Fruit fly (Drosophila melanogaster): ENCODE data around the gene CG13847.

Gene CG13847

DNA sequence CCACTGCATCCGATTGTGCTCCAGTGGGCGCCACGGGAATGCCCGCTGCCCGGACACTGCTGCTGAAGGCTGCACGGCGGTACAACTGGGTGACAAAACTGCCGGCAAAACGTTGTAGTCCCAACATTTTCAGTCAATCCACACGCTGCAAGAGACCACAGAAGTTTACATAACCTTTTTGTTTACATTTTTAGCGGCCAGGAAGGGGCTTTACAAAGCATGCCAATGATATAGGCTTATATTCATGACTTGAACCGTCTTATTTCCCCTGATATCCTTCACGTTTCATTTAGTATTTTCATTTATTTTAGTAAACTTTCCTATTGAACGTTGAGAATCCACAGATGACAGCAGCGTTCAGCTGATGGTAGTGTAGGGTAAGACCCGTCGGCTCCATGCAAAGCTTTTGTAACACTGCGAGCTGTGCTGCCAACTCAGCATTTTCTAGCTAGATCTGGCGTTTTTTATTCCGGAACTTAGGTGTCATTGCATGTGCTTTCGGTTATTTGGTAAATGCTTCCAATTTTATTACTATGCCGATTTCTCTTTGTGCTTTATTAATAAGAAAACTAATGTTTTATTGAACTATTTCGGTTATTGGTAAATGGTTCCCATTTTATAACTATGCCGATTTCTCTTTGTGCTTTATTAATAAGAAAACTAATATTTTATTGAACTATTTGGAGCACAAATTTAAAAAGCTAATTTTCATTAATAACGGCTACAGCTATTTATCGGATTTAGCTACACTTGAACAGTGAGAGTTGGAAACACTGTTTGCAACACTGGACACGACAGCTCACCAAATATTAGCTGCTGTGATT lies 25.2 kb downstream of the CG13847 start, which contains the start of the genes CG13850 and lqfR (continued):
- TF ChIP-seq Pdp1 (GFP tag; optimal IDR thresholded peaks at IDR 0.05) (peak; percentile 80 to 90), CG4707 (GFP tag; optimal IDR thresholded peaks at IDR 0.05) (no peak), sna (GFP tag; IDR thresholded peaks at IDR 0.05; ENCODE audit: partially characterized antibody) (no peak), Hr3 (GFP tag; optimal IDR thresholded peaks at IDR 0.05) (peak; percentile 84), bbx (GFP tag; IDR thresholded peaks at IDR 0.05; ENCODE audit: partially characterized antibody) (0 out of 2 replicates have a peak, but pooled peaks have one; percentile 6), tio (GFP tag; optimal IDR thresholded peaks at IDR 0.05) (no peak), CG6765 (GFP tag; optimal IDR thresholded peaks at IDR 0.05) (peak; percentile 57), hth (optimal IDR thresholded peaks at IDR 0.05) (no peak), Lhr (GFP tag; optimal IDR thresholded peaks at IDR 0.05) (peak; percentile 53), ssp (GFP tag; IDR thresholded peaks at IDR 0.05) (peak; percentile 33; the same call in 1 of the 2 replicates), chif (GFP tag; optimal IDR thresholded peaks at IDR 0.05) (peak; percentile 44 to 73), CG11695 (GFP tag; IDR thresholded peaks at IDR 0.05) (no peak), inv (GFP tag; IDR thresholded peaks at IDR 0.05; ENCODE audit: partially characterized antibody) (no peak), pfk (GFP tag; optimal IDR thresholded peaks at IDR 0.05) (peak; percentile 11), btn (GFP tag; optimal IDR thresholded peaks at IDR 0.05) (no peak), odd (GFP tag; optimal IDR thresholded peaks at IDR 0.05) (peak; percentile 68), ro (GFP tag; IDR thresholded peaks at IDR 0.05) (no peak), yki (optimal IDR thresholded peaks at IDR 0.05) (no peak), nerfin-1 (tag; optimal IDR thresholded peaks at IDR 0.05) (peak; percentile 33), stc (GFP tag; IDR thresholded peaks at IDR 0.05) (no peak; the same call in 1 of the 2 replicates), C15 (GFP tag; IDR thresholded peaks at IDR 0.05) (no peak), ATbp (GFP tag; optimal IDR thresholded peaks at IDR 0.05) (peak; percentile 38), Oaz (GFP tag; IDR thresholded peaks at IDR 0.05) (0 out of 2 replicates have a peak, but pooled peaks have one; percentile 18), CG1647 (GFP tag; optimal IDR thresholded peaks at IDR 0.05) (peak; percentile 64), fd96Cb (tag; optimal IDR thresholded peaks at IDR 0.05) (peak; percentile 58), luna (GFP tag; optimal IDR thresholded peaks at IDR 0.05) (peak; percentile 15), Scr (GFP tag; IDR thresholded peaks at IDR 0.05; ENCODE audit: partially characterized antibody) (no peak), vnd (GFP tag; IDR thresholded peaks at IDR 0.05; ENCODE audit: partially characterized antibody) (no peak), CG6854 (GFP tag; optimal IDR thresholded peaks at IDR 0.05) (peak; percentile 6), CG2129 (GFP tag; IDR thresholded peaks at IDR 0.05; ENCODE audit: partially characterized antibody) (no peak), sisA (GFP tag; IDR thresholded peaks at IDR 0.05) (peak; percentile 58), sd (tag; optimal IDR thresholded peaks at IDR 0.05) (peak; percentile 45), schlank (tag; optimal IDR thresholded peaks at IDR 0.05) (peak; percentile 35), jigr1 (GFP tag; IDR thresholded peaks at IDR 0.05) (no peak), CG1832 (GFP tag; optimal IDR thresholded peaks at IDR 0.05) (no peak), CG30431 (GFP tag; optimal IDR thresholded peaks at IDR 0.05) (peak; percentile 60), Atf3 (GFP tag; optimal IDR thresholded peaks at IDR 0.05) (peak; percentile 37), Doc3 (GFP tag; IDR thresholded peaks at IDR 0.05; ENCODE audit: partially characterized antibody) (no peak), nau (GFP tag; optimal IDR thresholded peaks at IDR 0.05) (no peak), CG7928 (GFP tag; optimal IDR thresholded peaks at IDR 0.05) (peak; percentile 22), CG2875 (GFP tag; optimal IDR thresholded peaks at IDR 0.05) (peak; percentile 28), slp2 (GFP tag; optimal IDR thresholded peaks at IDR 0.05) (peak; percentile 72), dmrt11E (tag; optimal IDR thresholded peaks at IDR 0.05) (peak; percentile 68), ttk (GFP tag; IDR thresholded peaks at IDR 0.05) (no peak; the same call in 1 of the 2 replicates), CG15269 (tag; optimal IDR thresholded peaks at IDR 0.05) (no peak), Side (GFP tag; optimal IDR thresholded peaks at IDR 0.05) (peak; percentile 66), Nf-YB (GFP tag; optimal IDR thresholded peaks at IDR 0.05) (peak; percentile 53), nmo (GFP tag; optimal IDR thresholded peaks at IDR 0.05) (peak; percentile 87)

Measured in whole organism, embryonic.